Fruit fly (Drosophila melanogaster): Measurements from ENCODE around the gene rtp.
A peak's percentile ranks its signal among the peaks of the same experiment; 100 is the strongest.

The rtp gene

dm6 chr3R:5211901-5212758 lies 25.0 kb downstream of the rtp start (continued):
- no peak for TF ChIP-seq fu2 (GFP tag; optimal IDR thresholded peaks at IDR 0.05)
- peak; percentile 19 for TF ChIP-seq Sry-β (GFP tag; optimal IDR thresholded peaks at IDR 0.05)
- TF ChIP-seq CG2678 (tag; optimal IDR thresholded peaks at IDR 0.05) = peak; percentile 71
- peak; percentile 57 for TF ChIP-seq CG4730 (GFP tag; IDR thresholded peaks at IDR 0.05)
- no peak for TF ChIP-seq Deaf1 (tag; optimal IDR thresholded peaks at IDR 0.05)
- TF ChIP-seq CG17186 (GFP tag; optimal IDR thresholded peaks at IDR 0.05) = peak; percentile 14
- peak; percentile 90 for TF ChIP-seq gem (tag; optimal IDR thresholded peaks at IDR 0.05)
- peak; percentile 94 for TF ChIP-seq CG14710 (tag; optimal IDR thresholded peaks at IDR 0.05)
- no peak for TF ChIP-seq prd (optimal IDR thresholded peaks at IDR 0.05)
- TF ChIP-seq prd (GFP tag; IDR thresholded peaks at IDR 0.05) = peak; percentile 93
- peak; percentile 35 for TF ChIP-seq ind (GFP tag; optimal IDR thresholded peaks at IDR 0.05)
- no peak for TF ChIP-seq lbe (GFP tag; optimal IDR thresholded peaks at IDR 0.05)
- no peak for TF ChIP-seq zen2 (GFP tag; IDR thresholded peaks at IDR 0.05; ENCODE audit: partially characterized antibody)
- TF ChIP-seq Lim3 (GFP tag; IDR thresholded peaks at IDR 0.05) = no peak
- TF ChIP-seq CG30431 (GFP tag; optimal IDR thresholded peaks at IDR 0.05) = peak; percentile 80
- TF ChIP-seq Doc2 (GFP tag; IDR thresholded peaks at IDR 0.05) = no peak
- TF ChIP-seq HmgD (GFP tag; optimal IDR thresholded peaks at IDR 0.05) = peak; percentile 14
- TF ChIP-seq Dip3 (GFP tag; optimal IDR thresholded peaks at IDR 0.05) = peak; percentile 18
- peak; percentile 78 for TF ChIP-seq CG6254 (GFP tag; optimal IDR thresholded peaks at IDR 0.05)
- peak; percentile 80 for TF ChIP-seq CG10209 (GFP tag; optimal IDR thresholded peaks at IDR 0.05)
- peak; percentile 54 for TF ChIP-seq CG13123 (GFP tag; optimal IDR thresholded peaks at IDR 0.05)
- TF ChIP-seq schlank (tag; optimal IDR thresholded peaks at IDR 0.05) = no peak
- no peak for TF ChIP-seq CG9932 (GFP tag; IDR thresholded peaks at IDR 0.05)
- no peak for TF ChIP-seq D19B (GFP tag; optimal IDR thresholded peaks at IDR 0.05)
- peak; percentile 36 for TF ChIP-seq CG5180 (GFP tag; optimal IDR thresholded peaks at IDR 0.05)
- TF ChIP-seq Pdp1 (GFP tag; optimal IDR thresholded peaks at IDR 0.05) = peak; percentile 64 to 67
- peak; percentile 92 for TF ChIP-seq zfh1 (GFP tag; IDR thresholded peaks at IDR 0.05)
- TF ChIP-seq bowl (GFP tag; IDR thresholded peaks at IDR 0.05) = no peak
- peak; percentile 41 for TF ChIP-seq CG14965 (GFP tag; optimal IDR thresholded peaks at IDR 0.05; ENCODE audit: borderline replicate concordance)
- peak; percentile 23 for TF ChIP-seq CG17385 (GFP tag; optimal IDR thresholded peaks at IDR 0.05)
- TF ChIP-seq Hey (tag; optimal IDR thresholded peaks at IDR 0.05) = no peak
- TF ChIP-seq wor (GFP tag; IDR thresholded peaks at IDR 0.05) = no peak
- TF ChIP-seq CG9817 (tag; optimal IDR thresholded peaks at IDR 0.05) = no peak
- peak; percentile 66 for TF ChIP-seq lilli (GFP tag; optimal IDR thresholded peaks at IDR 0.05)
- TF ChIP-seq cato (GFP tag; optimal IDR thresholded peaks at IDR 0.05; ENCODE audit: borderline replicate concordance) = peak; percentile 46
- TF ChIP-seq CG9215 (GFP tag; IDR thresholded peaks at IDR 0.05) = no peak
- peak; percentile 90 for TF ChIP-seq ara (GFP tag; IDR thresholded peaks at IDR 0.05)
- TF ChIP-seq ATbp (GFP tag; optimal IDR thresholded peaks at IDR 0.05) = peak; percentile 39
- TF ChIP-seq HLH3B (GFP tag; IDR thresholded peaks at IDR 0.05) = no peak
- TF ChIP-seq trh (GFP tag; optimal IDR thresholded peaks at IDR 0.05) = peak; percentile 53
- peak; percentile 28; the same call in 1 of the 2 replicates for TF ChIP-seq Ptx1 (GFP tag; IDR thresholded peaks at IDR 0.05)
- TF ChIP-seq CG1792 (GFP tag; optimal IDR thresholded peaks at IDR 0.05) = peak; percentile 69
- TF ChIP-seq HmgZ (tag; optimal IDR thresholded peaks at IDR 0.05) = no peak
- no peak for TF ChIP-seq aop (GFP tag; IDR thresholded peaks at IDR 0.05)
- TF ChIP-seq repo (GFP tag; optimal IDR thresholded peaks at IDR 0.05) = peak; percentile 69
- peak; percentile 76 for TF ChIP-seq grau (tag; optimal IDR thresholded peaks at IDR 0.05)
- peak; percentile 95 for TF ChIP-seq CG10979 (tag; optimal IDR thresholded peaks at IDR 0.05)
- TF ChIP-seq Poxn (GFP tag; IDR thresholded peaks at IDR 0.05) = no peak
- peak; percentile 50 for TF ChIP-seq Myb (GFP tag; optimal IDR thresholded peaks at IDR 0.05)
